Worm (Caenorhabditis elegans): Measurements from ENCODE around the gene ess-2.

Gene ess-2

DNA sequence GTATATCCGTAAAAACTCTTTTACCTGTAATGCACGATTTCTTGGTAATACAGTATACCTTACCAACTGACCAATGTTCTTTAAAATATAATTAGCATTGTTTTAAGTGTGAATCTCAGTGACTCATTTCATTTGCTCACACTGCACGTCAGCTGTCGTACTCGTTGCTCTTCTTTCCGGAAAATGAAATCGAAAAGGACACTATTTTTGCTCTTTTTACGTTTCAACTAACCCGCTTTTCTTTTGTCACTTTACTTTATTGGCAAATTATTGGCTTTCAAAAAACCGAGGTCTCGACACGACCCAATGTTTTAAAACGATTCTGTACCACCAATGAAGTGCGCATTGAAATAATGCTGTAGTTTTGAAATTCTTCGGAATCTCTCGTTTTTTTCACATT is 9.8 kb downstream of the ess-2 start, which contains the start of gene F42H10.6:
Gene F42H10.6, minus strand, starts transcription at position 101 of the 400 bp plus-strand sequence.
- TF ChIP-seq mef-2 (tag; optimal IDR thresholded peaks at IDR 0.05) (no peak), ztf-4 (tag; optimal IDR thresholded peaks at IDR 0.05) (no peak), ets-5 (GFP tag; IDR thresholded peaks at IDR 0.05) (no peak), lin-39 (tag; optimal IDR thresholded peaks at IDR 0.05) (no peak), mdl-1 (tag; optimal IDR thresholded peaks at IDR 0.05) (no peak), aly-2 (tag; optimal IDR thresholded peaks at IDR 0.05) (no peak), unc-98 (GFP tag; IDR thresholded peaks at IDR 0.05) (no peak), vab-15 (tag; optimal IDR thresholded peaks at IDR 0.05) (no peak), hlh-4 (tag; optimal IDR thresholded peaks at IDR 0.05) (no peak), efl-1 (optimal IDR thresholded peaks at IDR 0.05) (no peak), efl-1 (GFP tag; optimal IDR thresholded peaks at IDR 0.05 in 1 of 2) (no peak), sptf-1 (tag; optimal IDR thresholded peaks at IDR 0.05) (no peak), isw-1 (GFP tag; IDR thresholded peaks at IDR 0.05) (no peak), nhr-71 (tag; optimal IDR thresholded peaks at IDR 0.05) (no peak), unc-130 (tag; optimal IDR thresholded peaks at IDR 0.05) (no peak), lin-15B (tag; optimal IDR thresholded peaks at IDR 0.05) (no peak)

DNA sequence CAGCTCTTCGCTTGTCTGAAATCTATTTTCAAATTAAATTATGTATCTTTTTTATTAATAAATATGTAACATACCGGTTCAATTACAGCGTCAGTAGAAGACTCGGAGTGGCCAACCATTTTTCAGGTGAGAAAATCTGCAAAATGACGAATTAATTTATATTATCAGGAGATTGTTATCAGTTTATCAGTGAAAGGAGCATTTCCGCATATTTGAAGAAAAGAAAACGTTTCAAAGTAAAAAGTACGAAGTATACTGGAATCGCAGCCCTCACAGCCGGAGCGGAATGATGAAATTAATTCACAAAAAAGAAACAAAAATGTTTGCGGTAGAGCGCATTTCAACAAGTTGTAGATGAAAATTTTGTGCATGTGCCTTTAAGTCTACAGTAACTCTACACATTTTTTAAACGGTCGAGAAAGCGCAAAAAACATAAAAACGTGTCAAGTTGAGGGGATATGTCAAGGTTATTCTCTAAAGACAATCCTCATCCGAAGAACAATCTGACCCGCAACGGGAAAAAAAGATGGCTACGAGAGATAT is 10.8 kb downstream of the ess-2 start:
- TF ChIP-seq elt-2 (tag; optimal IDR thresholded peaks at IDR 0.05) (peak; percentile 73), pqm-1 (tag; optimal IDR thresholded peaks at IDR 0.05) (peak; percentile 15), blmp-1 (tag; optimal IDR thresholded peaks at IDR 0.05) (no peak)

DNA sequence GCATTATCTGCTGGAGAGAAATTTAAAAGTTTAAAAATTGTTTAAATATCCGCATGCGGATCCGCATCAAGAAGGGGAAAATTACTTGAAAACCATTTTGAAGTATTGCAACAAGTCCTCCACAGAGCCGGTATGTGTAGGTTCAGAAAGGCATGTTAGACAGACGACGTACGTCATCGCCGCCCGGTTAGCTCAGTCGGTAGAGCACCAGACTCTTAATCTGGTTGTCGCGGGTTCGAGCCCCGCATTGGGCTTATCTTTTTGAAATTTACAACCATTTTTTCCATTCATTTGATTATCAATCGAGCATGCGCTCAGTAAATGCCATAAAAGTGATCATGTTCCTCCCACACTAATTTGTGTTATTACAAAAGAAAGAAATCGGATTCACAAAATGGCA is 16.9 kb downstream of the ess-2 start:
- no peak for TF ChIP-seq snu-23 (GFP tag; optimal IDR thresholded peaks at IDR 0.05)
- no peak for TF ChIP-seq ztf-11 (tag; optimal IDR thresholded peaks at IDR 0.05)
- no peak for TF ChIP-seq tbx-2 (tag; optimal IDR thresholded peaks at IDR 0.05)
- no peak for TF ChIP-seq nhr-11 (tag; optimal IDR thresholded peaks at IDR 0.05)
- TF ChIP-seq lin-14 (GFP tag; optimal IDR thresholded peaks at IDR 0.05): no peak
- no peak for TF ChIP-seq hlh-17 (GFP tag; optimal IDR thresholded peaks at IDR 0.05; ENCODE audit: borderline replicate concordance)
- TF ChIP-seq mdl-1 (tag; optimal IDR thresholded peaks at IDR 0.05): no peak
- no peak for TF ChIP-seq skn-1 (tag; optimal IDR thresholded peaks at IDR 0.05)
- TF ChIP-seq ces-1 (GFP tag; optimal IDR thresholded peaks at IDR 0.05): no peak
- no peak for TF ChIP-seq unc-98 (GFP tag; IDR thresholded peaks at IDR 0.05)
- TF ChIP-seq pax-3 (tag; optimal IDR thresholded peaks at IDR 0.05): no peak

DNA sequence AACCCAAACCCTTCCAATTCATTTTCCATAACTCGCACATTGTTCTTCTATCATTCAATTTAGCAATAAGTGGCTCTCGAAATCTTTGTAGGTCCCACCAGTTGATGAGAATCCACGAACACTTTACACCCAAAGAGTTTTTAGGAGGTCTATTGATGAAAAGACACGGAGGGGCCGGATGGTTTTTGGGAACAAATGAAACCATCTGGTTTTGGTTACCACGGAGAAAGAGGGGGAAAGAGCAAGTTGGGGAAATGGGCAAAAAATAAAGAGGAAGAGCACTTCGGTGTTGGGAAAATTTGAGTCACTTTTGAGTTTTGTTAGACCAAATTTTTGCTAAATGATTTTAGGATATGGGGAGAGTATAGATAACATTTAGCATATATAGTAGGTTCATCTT is 22.6 kb downstream of the ess-2 start:
- TF ChIP-seq dsc-1 (tag; optimal IDR thresholded peaks at IDR 0.05) (peak; percentile 51), nhr-237 (tag; optimal IDR thresholded peaks at IDR 0.05) (no peak)

DNA sequence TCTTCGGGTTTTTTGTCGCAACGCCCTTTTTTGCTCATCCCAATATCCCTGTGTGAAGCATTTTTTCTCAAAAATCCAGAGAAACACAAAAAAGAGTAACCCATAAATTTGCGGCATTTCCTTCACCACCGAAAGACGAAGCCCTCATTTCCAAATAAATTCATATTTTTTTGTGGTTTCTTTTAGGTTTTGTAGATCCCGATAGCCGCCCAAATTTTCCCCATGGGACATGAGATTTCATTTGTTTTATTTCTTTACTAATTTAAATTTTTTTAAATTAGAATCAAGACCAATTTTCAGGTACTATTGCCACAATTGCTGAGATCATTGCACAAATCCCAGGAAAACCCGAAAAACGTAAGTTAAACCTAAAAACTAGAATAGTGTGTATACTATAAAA is 23.4 kb downstream of the ess-2 start, which contains the start of gene mig-39:
Gene mig-39, plus strand, starts transcription at position 301 of the 400 bp plus-strand sequence.
- TF ChIP-seq ceh-8 (GFP tag; optimal IDR thresholded peaks at IDR 0.05): no peak
- no peak for TF ChIP-seq efl-1 (optimal IDR thresholded peaks at IDR 0.05)
- TF ChIP-seq efl-1 (GFP tag; optimal IDR thresholded peaks at IDR 0.05 in 1 of 2): no peak
- TF ChIP-seq unc-62 (GFP tag; optimal IDR thresholded peaks at IDR 0.05): no peak
- no peak for TF ChIP-seq vab-15 (tag; optimal IDR thresholded peaks at IDR 0.05)
- TF ChIP-seq F16B12.6 (tag; optimal IDR thresholded peaks at IDR 0.05): no peak
- no peak for TF ChIP-seq dsc-1 (tag; optimal IDR thresholded peaks at IDR 0.05)
- no peak for TF ChIP-seq tlp-1 (tag; optimal IDR thresholded peaks at IDR 0.05)
- TF ChIP-seq nhr-12 (tag; optimal IDR thresholded peaks at IDR 0.05): no peak
- no peak for TF ChIP-seq nhr-47 (tag; optimal IDR thresholded peaks at IDR 0.05)
- TF ChIP-seq egl-27 (tag; optimal IDR thresholded peaks at IDR 0.05): no peak
- no peak for TF ChIP-seq ceh-82 (tag; optimal IDR thresholded peaks at IDR 0.05)
- no peak for TF ChIP-seq pqm-1 (tag; optimal IDR thresholded peaks at IDR 0.05)
- no peak for TF ChIP-seq lsy-2 (tag; optimal IDR thresholded peaks at IDR 0.05)
